Worm (Caenorhabditis elegans) whole organism, mixed stage, embryonic: Measurements from ENCODE around the gene T22F3.8.

Experiments
- lin-13 ChIP-seq: fragments of 150-350 bp; optimal IDR thresholded peaks from 2 replicates; lab custom pipeline; 2014; ENCODE audit warnings: missing biosample characterization, missing genetic modification characterization
- nhr-2 ChIP-seq: fragments of 150-350 bp; optimal IDR thresholded peaks from 2 replicates; lab custom pipeline; 2014; ENCODE audit warnings: missing biosample characterization, missing genetic modification characterization
- unc-62 ChIP-seq: fragments of 150-350 bp; optimal IDR thresholded peaks from 2 replicates; lab custom pipeline; 2014; ENCODE audit warnings: missing biosample characterization, missing genetic modification reagents, missing genetic modification characterization

DNA sequence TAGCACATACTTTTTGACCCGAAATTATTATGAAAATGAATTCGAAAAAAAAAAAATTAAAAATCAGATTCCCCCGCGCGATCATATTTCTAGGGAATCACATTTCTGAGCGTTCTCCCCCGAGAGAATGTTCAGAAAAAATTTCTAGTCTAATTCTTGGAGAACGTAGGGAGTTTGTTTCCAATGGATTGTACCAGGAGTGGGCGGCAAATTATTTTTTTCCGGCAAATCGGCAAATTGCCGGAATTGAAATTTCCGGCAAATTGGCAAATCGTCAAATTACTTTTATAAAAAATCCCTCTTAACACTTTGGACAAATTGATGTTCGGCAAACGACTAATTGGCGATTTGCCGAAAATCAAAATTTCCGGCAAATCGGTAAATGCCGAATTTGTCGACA lies 6.4 kb upstream of the T22F3.8 start, which contains the start of gene T22F3.10:
- TF ChIP-seq nhr-2 (no peak), unc-62 (GFP tag; lab: Kevin White, UChicago) (no peak), lin-13 (tag; lab: Kevin White, UChicago) (no peak)
